Worm (Caenorhabditis elegans) whole organism, L4 larva: ENCODE results near the gene exos-8.

Experiments used
- F49E8.2 ChIP-seq: sonication (generic microtip); optimal IDR thresholded peaks from 2 replicates; lab custom pipeline; 2016; ENCODE audit warnings: missing compliant biosample characterization, mild to moderate bottlenecking, missing genetic modification characterization, borderline replicate concordance
- dpl-1 ChIP-seq: fragments of 150-350 bp; optimal IDR thresholded peaks from 2 replicates; lab custom pipeline; 2014; ENCODE audit warnings: missing biosample characterization, missing genetic modification reagents, missing genetic modification characterization
- skn-1 ChIP-seq: fragments of 150-350 bp; optimal IDR thresholded peaks from 2 replicates; lab custom pipeline; 2014; ENCODE audit warnings: missing biosample characterization, missing genetic modification characterization
- unc-39 ChIP-seq: sonication (generic microtip); optimal IDR thresholded peaks from 2 replicates; lab custom pipeline; 2017; ENCODE audit warnings: missing biosample characterization, missing genetic modification characterization

DNA sequence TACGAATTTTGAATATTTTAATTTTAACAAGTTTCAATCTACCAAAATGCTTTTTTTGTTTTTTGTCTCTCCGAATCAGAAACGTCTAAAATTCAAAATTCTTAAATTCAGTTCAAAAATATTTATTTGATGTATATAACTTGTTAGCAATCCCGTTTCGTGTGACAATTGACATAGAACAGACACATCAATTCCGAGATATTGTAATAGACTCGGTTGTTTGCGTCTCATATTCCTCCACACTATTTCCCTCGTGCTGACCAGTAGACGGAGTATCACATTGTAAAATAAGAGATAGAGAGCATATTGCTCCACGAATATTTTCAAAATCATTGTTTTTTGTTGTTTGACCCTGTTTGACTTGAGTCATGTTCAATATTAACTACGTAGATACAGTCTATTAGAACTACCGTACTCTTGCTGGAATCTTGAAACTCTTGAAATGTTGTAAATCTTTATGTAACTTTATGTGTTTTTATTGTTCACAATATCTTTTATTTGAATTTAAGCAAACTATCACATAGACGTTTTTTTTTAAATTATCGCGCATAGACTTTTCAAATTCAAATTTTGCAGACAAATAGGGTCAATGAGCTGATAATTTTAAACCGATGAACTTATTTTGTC is 47.3 kb downstream of the exos-8 start, which contains the start of gene T13C2.3:
- TF ChIP-seq skn-1 (tag; lab: Kevin White, UChicago) = no peak
- TF ChIP-seq dpl-1 (GFP tag; lab: Kevin White, UChicago) = no peak
- no peak for TF ChIP-seq F49E8.2 (tag; lab: Kevin White, UChicago)
- no peak for TF ChIP-seq unc-39 (tag; lab: Kevin White, UChicago)
